Worm (Caenorhabditis elegans) whole organism, midembryonic: ENCODE results near the gene fbxb-43.

Source experiments
- T22C8.4 ChIP-seq: fragments of 200-800 bp; sonication (Bioruptor generic); IDR thresholded peaks from 2 replicates; pipeline ENCODE4 v1.3.6; 2022; ENCODE audit warnings: missing genetic modification characterization, missing compliant biosample characterization
- cog-1 ChIP-seq: sonication (generic microtip); optimal IDR thresholded peaks from 2 replicates; lab custom pipeline; 2016; ENCODE audit warnings: missing genetic modification characterization, missing compliant biosample characterization
- klf-2 ChIP-seq: fragments of 200-800 bp; sonication (Bioruptor generic); conservative IDR thresholded peaks from 2 replicates; pipeline ENCODE4 v1.3.6; 2022; ENCODE audit warnings: missing genetic modification reagents, missing genetic modification characterization, missing compliant biosample characterization
- med-1 ChIP-seq: sonication (generic microtip); optimal IDR thresholded peaks from 2 replicates; lab custom pipeline; 2017; ENCODE audit warnings: missing genetic modification characterization, mild to moderate bottlenecking, missing compliant biosample characterization, antibody characterized with exemption, missing genetic modification reagents; ENCODE audit not compliant: insufficient read depth
- ref-1 ChIP-seq: fragments of 200-800 bp; sonication (Bioruptor generic); conservative IDR thresholded peaks from 2 replicates; pipeline ENCODE4 v1.3.6; 2022; ENCODE audit warnings: missing genetic modification reagents, missing genetic modification characterization, missing compliant biosample characterization
- tab-1 ChIP-seq: fragments of 200-800 bp; sonication (Bioruptor generic); IDR thresholded peaks from 2 replicates; pipeline ENCODE4 v1.3.6; 2022; ENCODE audit warnings: missing genetic modification characterization, missing compliant biosample characterization
- ztf-23 ChIP-seq: fragments of 200-800 bp; sonication (Bioruptor generic); IDR thresholded peaks from 2 replicates; pipeline ENCODE4 v1.3.6; 2022; ENCODE audit warnings: missing genetic modification reagents, missing genetic modification characterization, missing compliant biosample characterization
- ztf-29 ChIP-seq: fragments of 200-800 bp; sonication (Bioruptor generic); IDR thresholded peaks from 2 replicates; pipeline ENCODE4 v1.3.6; 2022; ENCODE audit warnings: missing genetic modification reagents, missing genetic modification characterization, missing compliant biosample characterization

DNA sequence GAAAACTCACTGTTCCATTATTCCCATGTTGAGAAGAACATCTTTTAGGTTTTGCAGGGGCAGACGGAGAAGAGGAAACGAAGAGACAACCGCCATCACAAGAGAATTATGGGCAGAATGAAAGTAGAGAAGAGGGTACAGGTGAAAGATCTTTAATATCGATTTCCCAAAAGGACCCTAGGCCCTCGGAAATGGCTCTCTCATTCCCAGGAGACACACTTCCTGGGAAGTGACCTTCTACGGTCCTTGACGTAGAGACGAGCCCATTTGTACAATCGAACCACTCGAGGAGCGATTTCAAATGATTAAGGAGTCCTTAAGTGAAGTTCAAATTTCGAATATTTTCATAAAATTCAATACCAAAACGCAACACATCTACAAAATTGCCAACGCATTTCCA is 35.0 kb downstream of the fbxb-43 start, which contains the start of gene fbxb-46:
- TF ChIP-seq ref-1 (GFP tag; lab: Robert Waterston, UW), result no peak
- TF ChIP-seq tab-1 (GFP tag; lab: Robert Waterston, UW), result no peak
- no peak for TF ChIP-seq ztf-23 (GFP tag; lab: Robert Waterston, UW)
- no peak for TF ChIP-seq cog-1
- no peak for TF ChIP-seq klf-2 (GFP tag; lab: Robert Waterston, UW)
- TF ChIP-seq T22C8.4 (GFP tag; lab: Robert Waterston, UW), result no peak
- TF ChIP-seq ztf-29 (GFP tag; lab: Robert Waterston, UW), result no peak
- TF ChIP-seq med-1 (GFP tag; lab: Kevin White, UChicago), result no peak
